Fruit fly (Drosophila melanogaster) S2 (cell line): ENCODE data around the gene CG43998.

Experiments
- CG8478 ChIP-seq: fragments of >200 bp; optimal IDR thresholded peaks from 2 replicates; lab custom pipeline; 2018
- CTCF ChIP-seq, 2 experiments: fragments of >200 bp; optimal IDR thresholded peaks; 2 replicates each; lab custom pipeline; 2018

CG43998 gene

dm6 chr3R:23900092-23900491 lies 28.7 kb downstream of the CG43998 start:
- peak; percentile 57 to 65 for TF ChIP-seq CTCF (optimal IDR thresholded peaks at IDR 0.05; lab: Kevin White, UChicago)
- no peak for TF ChIP-seq CG8478 (lab: Kevin White, UChicago)

- TF ChIP-seq CTCF (optimal IDR thresholded peaks at IDR 0.05; lab: Kevin White, UChicago) = no peak
- no peak for TF ChIP-seq CG8478 (lab: Kevin White, UChicago)
Measured at dm6 chr3R:23893460-23893859, 35.3 kb downstream of the CG43998 start, which contains the start of gene tbrd-1. Gene tbrd-1, minus strand, starts transcription at chr3R:23893560.

- TF ChIP-seq CG8478 (lab: Kevin White, UChicago) (no peak), CTCF (optimal IDR thresholded peaks at IDR 0.05; lab: Kevin White, UChicago) (peak; percentile 97 to 98)
Measured at dm6 chr3R:23890886-23891285, 37.9 kb downstream of the CG43998 start, which contains the start of gene TfIIA-S. Gene TfIIA-S, minus strand, starts transcription at chr3R:23891060.

- peak; percentile 59 to 63 for TF ChIP-seq CTCF (optimal IDR thresholded peaks at IDR 0.05; lab: Kevin White, UChicago)
- no peak for TF ChIP-seq CG8478 (lab: Kevin White, UChicago)
Measured at dm6 chr3R:23889922-23890321, 38.9 kb downstream of the CG43998 start, which contains the start of gene Pli. Gene Pli, minus strand, starts transcription at chr3R:23890052.

DNA sequence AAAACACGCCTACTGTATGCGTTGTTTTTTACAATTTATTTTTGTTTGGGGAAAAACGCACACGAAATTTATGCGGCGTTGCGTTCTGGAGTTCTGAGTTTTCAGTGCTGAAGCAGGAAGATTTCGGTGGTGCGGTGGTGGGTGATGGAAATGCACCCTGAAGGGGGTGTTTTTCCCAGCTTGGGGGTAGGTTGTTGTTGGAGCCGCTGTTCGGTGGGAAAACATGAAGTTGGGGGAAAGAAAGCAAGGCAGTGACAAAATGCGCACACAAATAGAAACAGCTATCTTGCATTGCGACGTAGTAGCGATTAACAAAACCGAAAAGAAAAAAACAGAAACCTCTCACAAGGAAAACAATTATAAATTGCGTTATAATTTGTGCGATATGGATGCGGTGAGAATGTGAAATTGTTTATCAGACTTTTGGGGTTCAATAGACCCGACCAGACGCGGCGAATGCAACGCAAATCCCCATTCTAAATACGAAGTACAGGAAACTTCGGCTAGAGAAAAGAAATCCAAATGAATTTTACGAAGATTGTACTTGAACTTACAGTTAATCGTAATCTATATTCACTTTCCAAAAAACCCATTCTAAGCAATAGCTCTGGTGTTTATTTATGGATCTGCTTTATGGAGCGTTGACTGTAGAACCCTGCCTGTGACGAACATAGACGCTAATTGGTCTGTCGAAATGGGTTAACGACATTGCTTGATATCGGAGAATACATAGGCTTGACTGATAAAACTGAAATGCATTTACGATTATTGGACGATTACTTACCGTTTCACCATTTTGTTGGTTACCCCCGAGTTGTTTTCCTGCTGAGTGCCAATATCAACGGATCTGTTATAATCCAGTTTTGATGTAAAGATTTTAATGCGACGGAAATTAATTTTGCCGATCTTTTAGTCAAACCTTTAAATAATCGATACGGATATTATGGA lies 40.3 kb downstream of the CG43998 start:
- no peak for TF ChIP-seq CG8478 (lab: Kevin White, UChicago)
- no peak for TF ChIP-seq CTCF (optimal IDR thresholded peaks at IDR 0.05; lab: Kevin White, UChicago)

DNA sequence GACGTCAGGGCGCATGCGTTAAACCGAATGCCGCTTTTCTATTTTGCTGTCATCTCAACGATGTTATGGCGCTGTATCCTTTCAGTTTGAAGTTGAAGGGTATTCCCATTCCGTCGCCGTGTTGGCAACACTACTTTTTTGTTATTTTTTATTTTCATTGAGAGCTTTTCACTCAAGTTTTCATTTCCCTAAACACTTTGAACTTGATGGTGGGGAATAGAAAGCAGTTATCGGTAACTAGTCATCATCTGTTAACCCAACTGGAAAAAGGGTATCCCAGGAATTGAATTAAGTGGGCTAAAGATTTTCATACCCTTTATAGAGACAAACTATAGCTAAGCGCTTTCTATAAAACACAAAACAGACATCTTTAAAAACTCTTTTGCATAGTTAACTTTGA lies 41.2 kb downstream of the CG43998 start:
- no peak for TF ChIP-seq CTCF (optimal IDR thresholded peaks at IDR 0.05; lab: Kevin White, UChicago)

DNA sequence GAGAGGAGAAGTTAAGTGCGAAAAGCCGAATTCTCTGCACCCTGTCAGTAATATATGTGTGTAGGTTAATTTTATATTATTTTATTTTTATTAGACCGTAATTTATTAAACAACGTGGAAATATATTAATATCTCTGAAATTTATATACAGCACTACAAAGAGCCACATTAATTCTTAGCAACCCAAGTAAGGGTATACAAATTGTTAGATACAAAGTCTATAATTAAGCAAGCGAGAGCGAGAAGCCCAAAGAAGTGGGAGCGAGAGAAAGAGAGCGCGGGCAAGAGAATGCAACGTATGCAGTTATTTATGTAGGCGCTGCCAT lies 41.7 kb downstream of the CG43998 start:
- TF ChIP-seq CG8478 (lab: Kevin White, UChicago) = no peak
- TF ChIP-seq CTCF (optimal IDR thresholded peaks at IDR 0.05; lab: Kevin White, UChicago) = no peak

dm6 chr3R:23886270-23887095 lies 42.3 kb downstream of the CG43998 start:
- no peak for TF ChIP-seq CG8478 (lab: Kevin White, UChicago)
- TF ChIP-seq CTCF (optimal IDR thresholded peaks at IDR 0.05; lab: Kevin White, UChicago) = no peak

DNA sequence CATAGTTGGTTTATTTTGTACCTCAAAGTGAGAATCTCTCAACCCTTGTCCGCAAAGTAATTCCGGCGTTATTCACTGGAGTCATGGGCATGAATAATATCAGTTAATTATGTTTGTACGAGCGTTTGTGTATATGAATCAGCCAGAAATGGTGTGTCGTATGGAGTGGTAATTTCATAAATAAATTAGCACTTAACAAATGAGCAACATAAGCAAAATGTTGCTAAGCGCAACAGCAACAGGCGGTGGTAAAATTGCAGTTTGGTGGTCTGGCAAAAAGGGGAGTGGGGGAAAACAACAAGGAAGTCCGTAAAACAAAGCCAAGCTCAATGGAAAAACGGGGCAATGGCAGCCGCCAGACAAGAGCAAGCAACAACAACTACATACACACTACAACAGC lies 43.1 kb downstream of the CG43998 start:
- no peak for TF ChIP-seq CTCF (optimal IDR thresholded peaks at IDR 0.05; lab: Kevin White, UChicago)
- no peak for TF ChIP-seq CG8478 (lab: Kevin White, UChicago)

DNA sequence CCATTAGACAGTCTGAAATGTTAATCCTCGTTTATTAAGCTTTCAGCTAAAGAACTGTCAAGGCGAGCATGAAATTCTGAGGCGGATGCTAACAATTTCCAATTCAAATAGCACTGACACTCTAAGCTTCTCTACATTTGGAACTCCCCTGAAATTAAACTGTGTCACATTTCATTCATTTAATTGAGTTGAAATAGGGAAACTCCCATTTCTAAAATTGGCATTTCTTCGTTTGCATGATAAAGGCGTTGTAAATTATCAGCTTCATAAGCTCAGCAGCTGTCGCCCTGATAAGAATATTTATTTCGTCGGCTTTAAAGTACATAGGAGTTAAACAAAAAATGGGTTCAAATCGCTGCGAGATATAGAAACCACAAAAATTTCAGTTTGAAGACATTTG lies 43.6 kb downstream of the CG43998 start:
- TF ChIP-seq CG8478 (lab: Kevin White, UChicago) (no peak), CTCF (optimal IDR thresholded peaks at IDR 0.05; lab: Kevin White, UChicago) (no peak)

DNA sequence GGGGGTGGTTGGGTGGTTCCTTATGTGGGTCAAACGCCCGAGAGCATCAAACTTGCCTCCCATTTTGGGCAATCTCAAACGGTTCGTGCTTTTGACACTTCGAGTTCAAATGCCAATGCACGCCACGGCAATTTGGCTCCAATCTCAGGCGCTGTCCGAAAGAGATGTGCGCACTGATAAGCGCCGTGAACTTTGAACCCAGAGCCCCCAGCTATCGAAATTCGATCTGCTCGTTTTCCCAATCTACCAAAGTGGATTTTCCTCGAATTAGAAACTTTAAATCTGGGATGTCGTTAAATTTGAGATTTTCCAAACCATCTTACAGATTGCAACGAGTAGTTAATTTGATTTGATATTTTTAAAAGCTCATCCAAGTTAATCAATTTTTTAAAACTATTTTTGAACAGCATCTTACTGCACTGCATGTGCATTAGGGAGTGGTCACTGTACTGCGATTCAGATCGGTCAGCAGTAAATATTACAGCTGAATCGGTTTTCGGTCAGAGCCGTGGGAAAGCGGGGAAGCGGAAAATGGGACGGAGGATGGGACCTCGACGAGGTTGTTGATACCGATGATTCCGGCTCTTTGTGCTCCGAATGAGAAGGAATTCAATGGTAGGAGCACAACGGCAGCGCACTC lies 44.6 kb downstream of the CG43998 start:
- TF ChIP-seq CG8478 (lab: Kevin White, UChicago) = no peak
- TF ChIP-seq CTCF (optimal IDR thresholded peaks at IDR 0.05; lab: Kevin White, UChicago) = no peak

DNA sequence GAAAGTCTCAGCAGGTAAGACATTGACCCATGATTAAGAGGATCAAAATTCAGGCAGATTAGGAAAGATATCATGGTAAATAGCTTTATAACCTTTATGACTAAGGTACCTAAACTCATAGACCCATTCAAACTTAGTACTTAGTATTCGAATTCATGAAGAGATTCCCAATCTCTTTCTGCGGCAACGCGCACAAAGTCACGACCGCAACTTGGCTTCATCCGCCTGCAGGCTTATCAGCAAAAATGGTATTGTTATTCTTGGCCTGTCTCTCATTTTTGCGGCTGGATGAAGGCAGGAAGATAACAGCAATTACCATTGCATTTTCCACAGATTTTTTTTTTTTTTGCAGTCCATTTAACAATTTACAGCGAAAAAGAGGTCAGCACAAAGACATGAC lies 48.5 kb downstream of the CG43998 start:
- TF ChIP-seq CTCF (optimal IDR thresholded peaks at IDR 0.05; lab: Kevin White, UChicago) (no peak), CG8478 (lab: Kevin White, UChicago) (no peak)

DNA sequence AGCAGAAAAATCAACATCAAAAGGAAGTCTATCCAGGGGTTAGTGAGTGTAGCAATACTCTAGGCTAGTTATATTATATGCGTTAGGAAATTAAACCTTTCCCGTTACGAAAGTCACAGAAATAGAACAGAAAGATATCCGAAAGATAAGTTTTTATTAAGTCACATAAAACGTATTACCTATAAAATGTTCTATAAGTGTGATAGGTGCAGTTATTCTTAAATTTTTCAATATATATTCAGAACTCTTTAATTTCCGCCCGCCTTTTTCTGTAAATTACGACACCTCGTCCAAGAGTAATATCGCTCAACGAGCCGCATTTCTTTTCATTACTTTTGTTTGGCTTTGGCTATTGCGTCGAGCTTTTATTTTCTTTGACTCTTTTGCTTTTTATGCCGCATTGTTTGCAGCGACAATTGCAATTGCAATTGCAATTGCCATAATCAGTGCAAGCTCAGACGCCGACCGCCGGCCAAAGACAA lies 50.4 kb downstream of the CG43998 start:
- TF ChIP-seq CTCF (optimal IDR thresholded peaks at IDR 0.05; lab: Kevin White, UChicago) (no peak), CG8478 (lab: Kevin White, UChicago) (no peak)
